Fruit fly (Drosophila melanogaster): ENCODE results near the gene ND-B17.

The ND-B17 gene

DNA sequence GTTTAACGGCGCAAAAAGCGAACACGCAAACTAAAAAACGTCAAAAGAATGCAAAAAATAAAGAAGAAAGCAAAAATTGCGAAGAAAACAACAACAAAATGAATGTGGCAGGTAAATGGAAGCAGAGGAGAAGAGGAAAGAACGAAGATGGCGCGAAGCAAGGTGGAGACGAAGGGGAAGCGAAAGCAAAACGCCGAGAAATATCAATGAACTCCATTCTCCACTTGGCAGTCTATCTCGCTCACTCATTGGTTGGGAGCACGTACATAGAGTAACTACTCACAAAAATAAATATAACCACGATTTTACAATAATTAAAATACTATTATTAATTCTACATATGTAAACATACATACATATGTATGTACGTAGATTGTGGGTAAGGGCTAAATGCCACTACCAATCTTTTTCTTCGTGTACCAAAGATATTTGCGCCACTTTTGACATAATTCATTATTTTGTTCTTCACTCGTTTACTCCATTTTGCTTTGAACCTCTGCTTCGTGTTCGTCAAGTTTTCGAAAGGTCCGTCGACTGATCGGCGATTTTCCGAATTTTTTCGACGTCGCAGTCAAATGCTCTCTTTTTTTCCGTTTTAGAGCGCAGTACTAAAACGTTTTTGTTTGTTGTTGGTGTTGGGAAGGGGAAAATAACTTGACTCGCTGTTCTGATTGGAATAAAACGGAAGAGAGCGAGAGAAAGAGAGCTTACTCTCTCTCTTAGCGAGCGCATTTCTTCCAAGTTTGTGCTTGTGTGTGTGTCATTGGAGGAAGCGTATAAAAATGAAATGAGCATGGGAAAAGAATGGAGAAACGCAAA is 5.6 kb downstream of the ND-B17 start:
- TF ChIP-seq rgr (GFP tag; optimal IDR thresholded peaks at IDR 0.05) = no peak
- TF ChIP-seq br (GFP tag; optimal IDR thresholded peaks at IDR 0.05) = no peak
- no peak for TF ChIP-seq dsf (GFP tag; optimal IDR thresholded peaks at IDR 0.05; ENCODE audit: borderline replicate concordance)
- TF ChIP-seq dmrt93B (GFP tag; optimal IDR thresholded peaks at IDR 0.05) = no peak
- no peak for TF ChIP-seq CG9705 (GFP tag; optimal IDR thresholded peaks at IDR 0.05)
- no peak for TF ChIP-seq Vsx2 (GFP tag; optimal IDR thresholded peaks at IDR 0.05; ENCODE audit: partially characterized antibody)
- no peak for TF ChIP-seq ey (GFP tag; optimal IDR thresholded peaks at IDR 0.05)
- no peak for TF ChIP-seq HLH106 (tag; optimal IDR thresholded peaks at IDR 0.05)
- TF ChIP-seq Rel (GFP tag; optimal IDR thresholded peaks at IDR 0.05) = no peak
- no peak for TF ChIP-seq Rel (tag; optimal IDR thresholded peaks at IDR 0.05)
- no peak for TF ChIP-seq Dfd (GFP tag; optimal IDR thresholded peaks at IDR 0.05)
- TF ChIP-seq N (GFP tag; optimal IDR thresholded peaks at IDR 0.05) = no peak
- TF ChIP-seq OdsH (GFP tag; optimal IDR thresholded peaks at IDR 0.05) = no peak
- TF ChIP-seq Hr78 (GFP tag; optimal IDR thresholded peaks at IDR 0.05) = no peak
- no peak for TF ChIP-seq Sp1 (GFP tag; optimal IDR thresholded peaks at IDR 0.05)
- no peak for TF ChIP-seq lola (GFP tag; optimal IDR thresholded peaks at IDR 0.05)
- no peak for TF ChIP-seq CG32264 (GFP tag; optimal IDR thresholded peaks at IDR 0.05)
- TF ChIP-seq sage (GFP tag; optimal IDR thresholded peaks at IDR 0.05) = no peak
- no peak for TF ChIP-seq Abd-B (GFP tag; optimal IDR thresholded peaks at IDR 0.05)
- TF ChIP-seq Jra (GFP tag; optimal IDR thresholded peaks at IDR 0.05) = no peak
- peak; percentile 2 for TF ChIP-seq brk (GFP tag; optimal IDR thresholded peaks at IDR 0.05)
- peak; percentile 75 for TF ChIP-seq Dif (GFP tag; optimal IDR thresholded peaks at IDR 0.05; ENCODE audit: partially characterized antibody)
- peak; percentile 76 to 79 for TF ChIP-seq dl (GFP tag; optimal IDR thresholded peaks at IDR 0.05; ENCODE audit: insufficient read depth in 1 of 2, partially characterized antibody in 2 of 2)
- no peak for TF ChIP-seq usp (GFP tag; optimal IDR thresholded peaks at IDR 0.05)
- peak; percentile 97 for TF ChIP-seq psq (GFP tag; optimal IDR thresholded peaks at IDR 0.05)
- TF ChIP-seq fru (GFP tag; optimal IDR thresholded peaks at IDR 0.05) = no peak
- no peak for TF ChIP-seq Hr83 (GFP tag; optimal IDR thresholded peaks at IDR 0.05; ENCODE audit: poor library complexity, severe bottlenecking)
- no peak for TF ChIP-seq CrebA (GFP tag; optimal IDR thresholded peaks at IDR 0.05; ENCODE audit: borderline replicate concordance)
- no peak for TF ChIP-seq Hnf4 (GFP tag; optimal IDR thresholded peaks at IDR 0.05)

dm6 chr2L:15743578-15743977 is 7.3 kb downstream of the ND-B17 start:
- peak; percentile 83 for TF ChIP-seq tai (GFP tag; optimal IDR thresholded peaks at IDR 0.05)
- TF ChIP-seq Mio (GFP tag; optimal IDR thresholded peaks at IDR 0.05) = peak; percentile 46
- no peak for TF ChIP-seq Hr83 (GFP tag; optimal IDR thresholded peaks at IDR 0.05; ENCODE audit: poor library complexity, severe bottlenecking)
- TF ChIP-seq OdsH (GFP tag; optimal IDR thresholded peaks at IDR 0.05) = peak; percentile 94
- peak; percentile 66 for TF ChIP-seq brk (GFP tag; optimal IDR thresholded peaks at IDR 0.05)
- peak; percentile 96 for TF ChIP-seq fru (GFP tag; optimal IDR thresholded peaks at IDR 0.05)
- peak; percentile 35 for TF ChIP-seq HLH106 (tag; optimal IDR thresholded peaks at IDR 0.05)
- TF ChIP-seq dsf (GFP tag; optimal IDR thresholded peaks at IDR 0.05; ENCODE audit: borderline replicate concordance) = peak; percentile 1
- peak; percentile 96 for TF ChIP-seq Sp1 (GFP tag; optimal IDR thresholded peaks at IDR 0.05)
- no peak for TF ChIP-seq usp (GFP tag; optimal IDR thresholded peaks at IDR 0.05)
- TF ChIP-seq jim (GFP tag; optimal IDR thresholded peaks at IDR 0.05) = no peak
- peak; percentile 23 for TF ChIP-seq CrebA (GFP tag; optimal IDR thresholded peaks at IDR 0.05; ENCODE audit: borderline replicate concordance)
- peak; percentile 53 for TF ChIP-seq h (GFP tag; optimal IDR thresholded peaks at IDR 0.05)
- TF ChIP-seq Vsx2 (GFP tag; optimal IDR thresholded peaks at IDR 0.05; ENCODE audit: partially characterized antibody) = no peak
- TF ChIP-seq dl (GFP tag; optimal IDR thresholded peaks at IDR 0.05; ENCODE audit: insufficient read depth in 1 of 2, partially characterized antibody in 2 of 2) = no peak
- no peak for TF ChIP-seq Hr78 (GFP tag; optimal IDR thresholded peaks at IDR 0.05)
- peak; percentile 85 for TF ChIP-seq woc (GFP tag; optimal IDR thresholded peaks at IDR 0.05)
- no peak for TF ChIP-seq Dfd (GFP tag; optimal IDR thresholded peaks at IDR 0.05)
- TF ChIP-seq psq (GFP tag; optimal IDR thresholded peaks at IDR 0.05) = peak; percentile 94
- TF ChIP-seq Abd-B (GFP tag; optimal IDR thresholded peaks at IDR 0.05) = no peak
- no peak for TF ChIP-seq N (GFP tag; optimal IDR thresholded peaks at IDR 0.05)
- peak; percentile 86 for TF ChIP-seq Jra (GFP tag; optimal IDR thresholded peaks at IDR 0.05)
- no peak for TF ChIP-seq Rel (GFP tag; optimal IDR thresholded peaks at IDR 0.05)
- peak; percentile 16 for TF ChIP-seq Rel (tag; optimal IDR thresholded peaks at IDR 0.05)
- TF ChIP-seq rgr (GFP tag; optimal IDR thresholded peaks at IDR 0.05) = peak; percentile 91
- TF ChIP-seq foxo (GFP tag; optimal IDR thresholded peaks at IDR 0.05) = peak in 1 of 2 experiments; percentile 94
- TF ChIP-seq dmrt93B (GFP tag; optimal IDR thresholded peaks at IDR 0.05) = peak; percentile 6
- TF ChIP-seq Hnf4 (GFP tag; optimal IDR thresholded peaks at IDR 0.05) = peak; percentile 87
- peak; percentile 96 for TF ChIP-seq br (GFP tag; optimal IDR thresholded peaks at IDR 0.05)
- TF ChIP-seq ey (GFP tag; optimal IDR thresholded peaks at IDR 0.05) = peak; percentile 95

Data from whole organism, wandering third instar larva.